Worm (Caenorhabditis elegans): ENCODE data around the gene fbxa-2.

ce11 chrV:16299834-16300233 lies 30.4 kb upstream of the fbxa-2 start:
- TF ChIP-seq nhr-11 (tag; optimal IDR thresholded peaks at IDR 0.05) (no peak), ZK546.5 (tag; optimal IDR thresholded peaks at IDR 0.05) (no peak), unc-62 (GFP tag; optimal IDR thresholded peaks at IDR 0.05) (no peak), nhr-12 (tag; optimal IDR thresholded peaks at IDR 0.05) (no peak), elt-3 (tag; optimal IDR thresholded peaks at IDR 0.05) (no peak), nhr-237 (tag; optimal IDR thresholded peaks at IDR 0.05) (no peak), nhr-77 (tag; optimal IDR thresholded peaks at IDR 0.05) (no peak), skn-1 (tag; optimal IDR thresholded peaks at IDR 0.05) (no peak), lin-39 (tag; optimal IDR thresholded peaks at IDR 0.05) (no peak), fos-1 (tag; optimal IDR thresholded peaks at IDR 0.05) (no peak), lin-15B (tag; optimal IDR thresholded peaks at IDR 0.05) (no peak)
